Fruit fly (Drosophila melanogaster): ENCODE data around the gene CG32112.

The CG32112 gene

DNA sequence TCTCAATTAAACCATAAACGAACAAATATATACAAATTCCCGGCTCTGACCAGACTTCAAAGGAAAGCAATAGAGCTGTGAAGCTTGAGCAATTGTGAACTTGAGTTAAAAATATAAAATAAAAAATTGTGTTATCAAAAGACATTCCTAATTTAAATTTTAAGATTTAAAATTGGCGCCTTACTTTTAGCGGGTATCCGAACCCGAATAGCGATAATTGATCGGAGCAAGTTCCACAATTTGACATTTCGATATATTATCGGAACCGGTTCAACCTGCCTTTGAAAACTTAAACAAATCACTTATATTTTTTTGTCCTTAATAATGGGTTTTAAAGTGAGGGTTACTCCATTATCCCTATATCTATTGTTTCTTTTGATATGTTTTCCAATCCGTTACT, 8.8 kb upstream of the CG32112 start (continued):
- no peak for TF ChIP-seq gcm2 (GFP tag; optimal IDR thresholded peaks at IDR 0.05)
- no peak for TF ChIP-seq dmrt11E (tag; optimal IDR thresholded peaks at IDR 0.05)
- TF ChIP-seq CG13287 (GFP tag; IDR thresholded peaks at IDR 0.05; ENCODE audit: partially characterized antibody), result peak; percentile 77
- TF ChIP-seq Scr (GFP tag; IDR thresholded peaks at IDR 0.05; ENCODE audit: partially characterized antibody), result peak; percentile 60
- TF ChIP-seq HLH4C (GFP tag; IDR thresholded peaks at IDR 0.05; ENCODE audit: partially characterized antibody), result peak; percentile 67; the same call in 2 of the 3 replicates
- peak; percentile 69 for TF ChIP-seq CG6791 (GFP tag; IDR thresholded peaks at IDR 0.05; ENCODE audit: partially characterized antibody)
- TF ChIP-seq CTCF (GFP tag; optimal IDR thresholded peaks at IDR 0.05), result no peak
- no peak for TF ChIP-seq CG13624 (GFP tag; optimal IDR thresholded peaks at IDR 0.05)
- no peak for TF ChIP-seq CG11398 (GFP tag; optimal IDR thresholded peaks at IDR 0.05)
- no peak for TF ChIP-seq CG32532 (GFP tag; IDR thresholded peaks at IDR 0.05)
- peak; percentile 47; the same call in 1 of the 2 replicates for TF ChIP-seq inv (GFP tag; IDR thresholded peaks at IDR 0.05; ENCODE audit: partially characterized antibody)
- TF ChIP-seq CG4617 (GFP tag; optimal IDR thresholded peaks at IDR 0.05; ENCODE audit: borderline replicate concordance), result no peak
- TF ChIP-seq CG42726 (GFP tag; IDR thresholded peaks at IDR 0.05; ENCODE audit: partially characterized antibody), result 0 out of 2 replicates have a peak, but pooled peaks have one; percentile 40
- no peak for TF ChIP-seq CG12236 (GFP tag; optimal IDR thresholded peaks at IDR 0.05)
- TF ChIP-seq CG12219 (GFP tag; optimal IDR thresholded peaks at IDR 0.05), result no peak
- peak; percentile 22 for TF ChIP-seq CG30020 (tag; optimal IDR thresholded peaks at IDR 0.05)
- TF ChIP-seq CG11560 (tag; IDR thresholded peaks at IDR 0.05), result no peak
- peak; percentile 64 for TF ChIP-seq knrl (GFP tag; IDR thresholded peaks at IDR 0.05; ENCODE audit: partially characterized antibody)
- TF ChIP-seq slou (GFP tag; optimal IDR thresholded peaks at IDR 0.05), result no peak
- peak; percentile 60; the same call in 1 of the 2 replicates for TF ChIP-seq sna (GFP tag; IDR thresholded peaks at IDR 0.05; ENCODE audit: partially characterized antibody)
- TF ChIP-seq CG1603 (tag; optimal IDR thresholded peaks at IDR 0.05), result peak; percentile 54
- TF ChIP-seq MTF-1 (GFP tag; optimal IDR thresholded peaks at IDR 0.05; ENCODE audit: borderline replicate concordance), result no peak
- no peak for TF ChIP-seq aop (GFP tag; IDR thresholded peaks at IDR 0.05)
- peak; percentile 64; the same call in 2 of the 3 replicates for TF ChIP-seq CG16813 (GFP tag; IDR thresholded peaks at IDR 0.05; ENCODE audit: partially characterized antibody)
- no peak for TF ChIP-seq CG32772 (GFP tag; IDR thresholded peaks at IDR 0.05)
- TF ChIP-seq hkb (optimal IDR thresholded peaks at IDR 0.05), result no peak
- TF ChIP-seq hkb (GFP tag; IDR thresholded peaks at IDR 0.05), result no peak
- peak; percentile 10 for TF ChIP-seq gfzf (GFP tag; optimal IDR thresholded peaks at IDR 0.05)
- TF ChIP-seq stc (GFP tag; IDR thresholded peaks at IDR 0.05), result no peak
- TF ChIP-seq CG7357 (GFP tag; IDR thresholded peaks at IDR 0.05), result no peak
- peak; percentile 13; the same call in 1 of the 3 replicates for TF ChIP-seq hb (GFP tag; IDR thresholded peaks at IDR 0.05; ENCODE audit: partially characterized antibody)
- TF ChIP-seq Dref (GFP tag; IDR thresholded peaks at IDR 0.05), result peak; percentile 95
- TF ChIP-seq stwl (tag; optimal IDR thresholded peaks at IDR 0.05), result peak; percentile 36
- TF ChIP-seq Oaz (GFP tag; IDR thresholded peaks at IDR 0.05), result no peak
- TF ChIP-seq Sry-δ (GFP tag; optimal IDR thresholded peaks at IDR 0.05), result peak; percentile 34
- peak; percentile 100 for TF ChIP-seq E2f2 (GFP tag; IDR thresholded peaks at IDR 0.05)
- TF ChIP-seq BEAF-32 (GFP tag; optimal IDR thresholded peaks at IDR 0.05), result peak; percentile 54
- TF ChIP-seq CG10267 (tag; optimal IDR thresholded peaks at IDR 0.05), result peak; percentile 4
- peak; percentile 99 for TF ChIP-seq CG15514 (GFP tag; optimal IDR thresholded peaks at IDR 0.05)
- no peak for TF ChIP-seq YL-1 (GFP tag; optimal IDR thresholded peaks at IDR 0.05)
- peak; percentile 75; the same call in 1 of the 2 replicates for TF ChIP-seq amos (GFP tag; IDR thresholded peaks at IDR 0.05; ENCODE audit: partially characterized antibody)
- TF ChIP-seq Med (GFP tag), result peak; percentile 55
- TF ChIP-seq chinmo (GFP tag; IDR thresholded peaks at IDR 0.05; ENCODE audit: partially characterized antibody), result peak; percentile 66; the same call in 1 of the 4 replicates
- peak; percentile 71 for TF ChIP-seq tna (GFP tag; IDR thresholded peaks at IDR 0.05; ENCODE audit: partially characterized antibody)
- no peak for TF ChIP-seq bab2 (GFP tag; optimal IDR thresholded peaks at IDR 0.05)
